Worm (Caenorhabditis elegans): ENCODE measurements around the gene sru-39.

DNA sequence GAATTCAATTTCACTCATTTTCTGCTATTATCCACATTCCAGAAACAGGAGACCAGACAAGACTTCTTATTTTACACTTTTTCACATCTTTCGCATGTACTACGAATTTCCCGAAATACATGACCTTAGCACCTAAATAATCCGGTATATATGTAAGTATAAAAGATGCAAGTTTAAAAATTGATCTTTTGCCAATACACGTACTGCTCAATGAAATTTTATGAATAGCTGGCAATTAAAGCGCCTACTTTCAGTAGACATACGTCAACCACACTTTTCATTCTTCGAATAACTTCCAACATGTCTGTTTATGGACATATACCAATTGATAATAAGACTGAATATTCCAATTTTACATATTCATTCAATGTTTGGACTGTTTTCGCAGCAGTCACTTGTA lies at the start of gene sru-39:
- TF ChIP-seq ztf-11 (tag; optimal IDR thresholded peaks at IDR 0.05): no peak
- no peak for TF ChIP-seq nhr-76 (tag; optimal IDR thresholded peaks at IDR 0.05)
- no peak for TF ChIP-seq flh-1 (GFP tag; optimal IDR thresholded peaks at IDR 0.05)
- no peak for TF ChIP-seq pha-4 (tag; optimal IDR thresholded peaks at IDR 0.05)
- no peak for TF ChIP-seq lsy-2 (tag; optimal IDR thresholded peaks at IDR 0.05)
- no peak for TF ChIP-seq nhr-28 (tag; optimal IDR thresholded peaks at IDR 0.05)
- no peak for TF ChIP-seq nhr-12 (tag; optimal IDR thresholded peaks at IDR 0.05)
- no peak for TF ChIP-seq drap-1 (GFP tag; optimal IDR thresholded peaks at IDR 0.05)
